Fruit fly (Drosophila melanogaster): ENCODE data around the gene rpr.

Gene rpr

DNA sequence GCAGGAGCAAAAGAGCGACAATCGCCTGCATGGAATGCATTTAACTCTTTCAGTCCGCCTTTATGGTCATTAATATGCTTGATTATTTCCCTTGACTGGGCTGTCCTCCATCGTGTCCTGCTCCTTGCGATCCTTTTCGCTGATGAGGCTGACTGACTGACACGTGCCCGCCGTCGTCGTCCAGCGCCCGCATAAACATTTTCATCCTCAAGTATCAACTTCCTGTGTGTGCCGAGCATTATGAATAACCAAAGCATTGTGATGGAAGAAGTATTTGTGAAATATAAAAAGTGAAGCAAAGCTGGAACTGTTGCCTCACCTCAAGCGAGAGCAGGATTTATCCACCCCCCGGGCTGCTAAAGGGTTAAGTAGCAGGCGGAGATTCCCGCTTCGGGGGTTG, 13.1 kb upstream of the rpr start:
- TF ChIP-seq inv (GFP tag; IDR thresholded peaks at IDR 0.05; ENCODE audit: partially characterized antibody), result no peak
- TF ChIP-seq Dip2 (GFP tag; IDR thresholded peaks at IDR 0.05), result no peak
- TF ChIP-seq ro (GFP tag; IDR thresholded peaks at IDR 0.05), result no peak
- no peak for TF ChIP-seq Chrac-16 (GFP tag; optimal IDR thresholded peaks at IDR 0.05)
- TF ChIP-seq pros (GFP tag; optimal IDR thresholded peaks at IDR 0.05), result peak; percentile 80
- TF ChIP-seq nerfin-1 (tag; optimal IDR thresholded peaks at IDR 0.05), result peak; percentile 43
- TF ChIP-seq nom (GFP tag; optimal IDR thresholded peaks at IDR 0.05), result no peak
- TF ChIP-seq Dip3 (GFP tag; optimal IDR thresholded peaks at IDR 0.05), result no peak
- TF ChIP-seq gcm (GFP tag; optimal IDR thresholded peaks at IDR 0.05), result peak; percentile 19
- TF ChIP-seq en (GFP tag; optimal IDR thresholded peaks at IDR 0.05), result no peak
- TF ChIP-seq Hey (tag; optimal IDR thresholded peaks at IDR 0.05), result peak; percentile 86
- TF ChIP-seq CG15601 (tag; optimal IDR thresholded peaks at IDR 0.05), result no peak

DNA sequence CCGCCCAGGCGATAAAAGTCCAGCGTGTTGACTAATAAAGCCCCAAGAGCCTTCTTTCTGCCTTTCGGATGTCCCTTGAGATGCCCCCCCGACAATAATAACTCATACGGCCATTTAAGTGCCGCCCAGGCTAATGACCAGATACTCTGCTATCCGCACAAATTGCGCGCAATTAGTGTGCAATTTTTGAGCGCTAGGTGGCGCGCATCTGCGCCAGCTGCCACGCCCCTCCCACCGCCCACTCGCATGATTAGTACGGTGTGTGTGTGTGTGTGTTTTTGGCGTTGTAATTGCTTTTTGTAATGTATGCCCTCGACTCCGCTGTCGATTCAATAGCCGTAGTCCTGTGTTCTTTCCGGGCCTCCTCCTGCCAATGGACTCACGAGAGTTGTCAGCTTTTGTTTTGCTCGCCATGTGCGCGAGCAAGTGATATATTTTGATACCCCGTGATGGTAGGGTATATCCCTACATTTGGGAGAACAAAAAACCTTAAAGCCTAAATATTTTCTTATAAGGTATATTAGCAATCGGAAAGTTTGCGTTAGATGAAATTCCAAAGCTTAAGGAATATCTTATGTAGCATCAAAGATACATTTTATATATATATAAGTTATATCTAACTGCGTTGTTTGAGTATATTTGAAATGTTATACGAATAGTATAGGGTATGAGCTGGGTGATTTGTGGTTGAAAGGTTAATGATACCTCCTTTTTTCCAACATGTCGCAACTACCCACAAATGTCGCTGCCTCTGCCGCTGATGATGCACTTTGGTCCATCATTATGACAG, 7.5 kb upstream of the rpr start:
- no peak for TF ChIP-seq prd (optimal IDR thresholded peaks at IDR 0.05)
- TF ChIP-seq prd (GFP tag; IDR thresholded peaks at IDR 0.05), result peak; percentile 62; the same call in 2 of the 3 replicates
- no peak for TF ChIP-seq CG13624 (GFP tag; optimal IDR thresholded peaks at IDR 0.05)
- no peak for TF ChIP-seq gce (GFP tag; IDR thresholded peaks at IDR 0.05)
- TF ChIP-seq lola (GFP tag; optimal IDR thresholded peaks at IDR 0.05), result peak in 1 of 3 experiments; percentile 57
- TF ChIP-seq CG14710 (tag; optimal IDR thresholded peaks at IDR 0.05), result peak; percentile 22
- no peak for TF ChIP-seq Doc2 (GFP tag; IDR thresholded peaks at IDR 0.05)
- TF ChIP-seq CG9727 (GFP tag; optimal IDR thresholded peaks at IDR 0.05), result peak; percentile 33
- peak; percentile 0 for TF ChIP-seq Xbp1 (GFP tag; optimal IDR thresholded peaks at IDR 0.05)
- TF ChIP-seq D (optimal IDR thresholded peaks at IDR 0.05), result no peak
- TF ChIP-seq D (GFP tag; optimal IDR thresholded peaks at IDR 0.05), result peak; percentile 2
- TF ChIP-seq Ptx1 (GFP tag; IDR thresholded peaks at IDR 0.05), result no peak
- TF ChIP-seq Meics (GFP tag; optimal IDR thresholded peaks at IDR 0.05), result no peak
- TF ChIP-seq insv (GFP tag; optimal IDR thresholded peaks at IDR 0.05), result no peak
- no peak for TF ChIP-seq HLH3B (GFP tag; IDR thresholded peaks at IDR 0.05)
- TF ChIP-seq CG4424 (GFP tag; optimal IDR thresholded peaks at IDR 0.05), result no peak
- no peak for TF ChIP-seq CG15073 (GFP tag; optimal IDR thresholded peaks at IDR 0.05)
- TF ChIP-seq zfh1 (GFP tag; IDR thresholded peaks at IDR 0.05), result 0 out of 3 replicates have a peak, but pooled peaks have one; percentile 8
- TF ChIP-seq CG14965 (GFP tag; optimal IDR thresholded peaks at IDR 0.05; ENCODE audit: borderline replicate concordance), result no peak
- no peak for TF ChIP-seq H2.0 (GFP tag; IDR thresholded peaks at IDR 0.05)
- no peak for TF ChIP-seq trh (GFP tag; optimal IDR thresholded peaks at IDR 0.05)
- TF ChIP-seq grau (tag; optimal IDR thresholded peaks at IDR 0.05), result peak; percentile 16
- TF ChIP-seq nmo (GFP tag; optimal IDR thresholded peaks at IDR 0.05), result peak; percentile 17
- peak; percentile 32 for TF ChIP-seq CG18262 (tag; optimal IDR thresholded peaks at IDR 0.05)
- TF ChIP-seq CG33557 (GFP tag; optimal IDR thresholded peaks at IDR 0.05), result peak; percentile 7
- TF ChIP-seq CG3847 (GFP tag; IDR thresholded peaks at IDR 0.05), result no peak
- peak; percentile 70 for TF ChIP-seq sens (GFP tag)
- no peak for TF ChIP-seq bab2 (GFP tag; optimal IDR thresholded peaks at IDR 0.05)
- peak; percentile 71 for TF ChIP-seq dmrt11E (tag; optimal IDR thresholded peaks at IDR 0.05)
- TF ChIP-seq CG12391 (tag; optimal IDR thresholded peaks at IDR 0.05), result peak; percentile 5
- peak; percentile 37 for TF ChIP-seq CG2712 (tag; optimal IDR thresholded peaks at IDR 0.05)
- no peak for TF ChIP-seq tgo (GFP tag; IDR thresholded peaks at IDR 0.05)
- TF ChIP-seq CG2199 (GFP tag; IDR thresholded peaks at IDR 0.05), result 0 out of 3 replicates have a peak, but pooled peaks have one; percentile 17
- TF ChIP-seq ftz-f1 (GFP tag; optimal IDR thresholded peaks at IDR 0.05), result no peak
- peak; percentile 76 for TF ChIP-seq CTCF (GFP tag; optimal IDR thresholded peaks at IDR 0.05)
- peak; percentile 64; the same call in 1 of the 2 replicates for TF ChIP-seq Xrp1 (GFP tag; IDR thresholded peaks at IDR 0.05)
- TF ChIP-seq CG10979 (tag; optimal IDR thresholded peaks at IDR 0.05), result peak; percentile 38
- peak; percentile 4 for TF ChIP-seq phol (tag; optimal IDR thresholded peaks at IDR 0.05)

All from whole organism, embryonic.